Worm (Caenorhabditis elegans): Measurements from ENCODE around the gene Y53G8AL.3.

- TF ChIP-seq F13H6.1 (tag; optimal IDR thresholded peaks at IDR 0.05) = no peak
- no peak for TF ChIP-seq nhr-11 (tag; optimal IDR thresholded peaks at IDR 0.05)
These were observed 49.4 kb downstream of the Y53G8AL.3 start for ce11 chrIII:3203589-3203988.

All from whole organism, late embryonic.